Fruit fly (Drosophila melanogaster): Measurements from ENCODE around the gene BBS1.
A peak's percentile ranks its signal among the peaks of the same experiment; 100 is the strongest.

Gene BBS1

dm6 chr3L:7151521-7152465 lies 26.1 kb downstream of the BBS1 start:
- no peak for TF ChIP-seq noc (tag; optimal IDR thresholded peaks at IDR 0.05)

- peak; percentile 9 for TF ChIP-seq noc (tag; optimal IDR thresholded peaks at IDR 0.05)
Observed at dm6 chr3L:7153634-7154033, 27.9 kb downstream of the BBS1 start.

- TF ChIP-seq noc (tag; optimal IDR thresholded peaks at IDR 0.05): no peak
Observed at dm6 chr3L:7154249-7154648, 28.5 kb downstream of the BBS1 start.

dm6 chr3L:7155522-7155978 lies 29.8 kb downstream of the BBS1 start:
- TF ChIP-seq noc (tag; optimal IDR thresholded peaks at IDR 0.05): peak; percentile 25

- no peak for TF ChIP-seq noc (tag; optimal IDR thresholded peaks at IDR 0.05)
Observed at dm6 chr3L:7156239-7156638, 30.5 kb downstream of the BBS1 start.

dm6 chr3L:7156890-7157289 lies 31.2 kb downstream of the BBS1 start, which contains the start of gene corn:
Gene corn (minus strand): TSS chr3L:7157073.
- no peak for TF ChIP-seq noc (tag; optimal IDR thresholded peaks at IDR 0.05)

- TF ChIP-seq noc (tag; optimal IDR thresholded peaks at IDR 0.05): no peak
Observed at dm6 chr3L:7157713-7158112, 32.0 kb downstream of the BBS1 start, which contains the start of gene CG8620. Gene CG8620 (plus strand): TSS chr3L:7158099.

- TF ChIP-seq noc (tag; optimal IDR thresholded peaks at IDR 0.05): no peak
Observed at dm6 chr3L:7161310-7161709, 35.6 kb downstream of the BBS1 start.

- TF ChIP-seq noc (tag; optimal IDR thresholded peaks at IDR 0.05): no peak
Observed at dm6 chr3L:7161924-7162323, 36.2 kb downstream of the BBS1 start.
